Worm (Caenorhabditis elegans) whole organism, L4 larva: ENCODE data around the gene gop-1.

ENCODE experiments used
- F49E8.2 ChIP-seq: sonication (generic microtip); optimal IDR thresholded peaks from 2 replicates; lab custom pipeline; 2016; ENCODE audit warnings: missing compliant biosample characterization, mild to moderate bottlenecking, missing genetic modification characterization, borderline replicate concordance
- R02D3.7 ChIP-seq: fragments of 150-350 bp; sonication (generic microtip); optimal IDR thresholded peaks from 3 replicates; lab custom pipeline; 2014; ENCODE audit warnings: missing biosample characterization, missing genetic modification characterization
- ama-1 ChIP-seq: fragments of 150-350 bp; optimal IDR thresholded peaks from 2 replicates; lab custom pipeline; 2014; ENCODE audit warnings: inconsistent platforms, mixed read lengths
- ceh-32 ChIP-seq: sonication (generic microtip); optimal IDR thresholded peaks from 2 replicates; lab custom pipeline; 2016; ENCODE audit warnings: mild to moderate bottlenecking, missing genetic modification characterization, missing compliant biosample characterization; ENCODE audit not compliant: poor library complexity
- ceh-44 ChIP-seq: fragments of 200-800 bp; sonication (Bioruptor generic); IDR thresholded peaks from 2 replicates; pipeline ENCODE4 v1.3.6; 2022; ENCODE audit warnings: missing genetic modification reagents, missing genetic modification characterization, missing compliant biosample characterization
- ceh-62 ChIP-seq: sonication (generic microtip); optimal IDR thresholded peaks from 2 replicates; lab custom pipeline; 2017; ENCODE audit warnings: missing biosample characterization, missing genetic modification characterization
- ces-1 ChIP-seq: fragments of 150-350 bp; sonication (generic microtip); optimal IDR thresholded peaks from 4 replicates; lab custom pipeline; 2014; ENCODE audit warnings: missing biosample characterization, missing genetic modification reagents, missing genetic modification characterization
- cey-2 ChIP-seq: sonication (generic microtip); optimal IDR thresholded peaks from 3 replicates; lab custom pipeline; 2017; ENCODE audit warnings: missing genetic modification characterization, mild to moderate bottlenecking, missing compliant biosample characterization, antibody characterized with exemption, borderline replicate concordance; ENCODE audit not compliant: insufficient read depth
- ctbp-1 ChIP-seq: fragments of 200-800 bp; sonication (Bioruptor generic); IDR thresholded peaks from 2 replicates; pipeline ENCODE4 v1.3.6; 2022; ENCODE audit warnings: missing genetic modification reagents, missing genetic modification characterization, missing compliant biosample characterization
- daf-12 ChIP-seq: fragments of 150-350 bp; optimal IDR thresholded peaks from 2 replicates; lab custom pipeline; 2014; ENCODE audit warnings: missing biosample characterization, missing genetic modification reagents, missing genetic modification characterization
- daf-8 ChIP-seq: fragments of 200-800 bp; sonication (Bioruptor generic); IDR thresholded peaks from 2 replicates; pipeline ENCODE4 v1.3.6; 2022; ENCODE audit warnings: missing genetic modification characterization, missing compliant biosample characterization
- dmd-8 ChIP-seq: fragments of 200-800 bp; sonication (Bioruptor generic); IDR thresholded peaks from 2 replicates; pipeline ENCODE4 v1.3.6; 2022; ENCODE audit warnings: missing genetic modification characterization, missing compliant biosample characterization
- egl-27 ChIP-seq: sonication (generic microtip); optimal IDR thresholded peaks from 3 replicates; lab custom pipeline; 2017; ENCODE audit warnings: missing biosample characterization, missing genetic modification reagents, missing genetic modification characterization
- fos-1 ChIP-seq: fragments of 150-350 bp; optimal IDR thresholded peaks from 2 replicates; lab custom pipeline; 2014; ENCODE audit warnings: missing biosample characterization, missing genetic modification characterization
- gei-8 ChIP-seq: fragments of 200-800 bp; sonication (Bioruptor generic); optimal IDR thresholded peaks from 2 replicates; lab custom pipeline; 2018; ENCODE audit warnings: mild to moderate bottlenecking, missing genetic modification characterization, missing compliant biosample characterization
- hlh-11 ChIP-seq: fragments of 200-800 bp; sonication (Bioruptor generic); optimal IDR thresholded peaks from 2 replicates; lab custom pipeline; 2018; ENCODE audit warnings: mild to moderate bottlenecking, missing genetic modification characterization, missing compliant biosample characterization
- lin-38 ChIP-seq: fragments of 200-800 bp; sonication (Bioruptor generic); IDR thresholded peaks from 2 replicates; pipeline ENCODE4 v1.3.6; 2022; ENCODE audit warnings: missing genetic modification reagents, missing genetic modification characterization, missing compliant biosample characterization
- madf-5 ChIP-seq, 2 experiments: fragments of 200-800 bp; sonication (Bioruptor generic); IDR thresholded peaks; 2 replicates each; pipeline ENCODE4 v1.3.6; 2022; ENCODE audit warnings: missing compliant biosample characterization in 2 of 2, missing genetic modification characterization in 2 of 2
- madf-9 ChIP-seq: fragments of 200-800 bp; sonication (Bioruptor generic); conservative IDR thresholded peaks from 2 replicates; pipeline ENCODE4 v1.3.6; 2022; ENCODE audit warnings: missing genetic modification reagents, missing genetic modification characterization, missing compliant biosample characterization
- mep-1 ChIP-seq: fragments of 150-350 bp; sonication (generic microtip); optimal IDR thresholded peaks from 3 replicates; lab custom pipeline; 2014; ENCODE audit warnings: missing biosample characterization, missing genetic modification characterization
- nhr-10 ChIP-seq: fragments of 150-350 bp; optimal IDR thresholded peaks from 2 replicates; lab custom pipeline; 2014; ENCODE audit warnings: missing biosample characterization, missing genetic modification characterization
- nhr-28 ChIP-seq: fragments of 150-350 bp; optimal IDR thresholded peaks from 2 replicates; lab custom pipeline; 2014; ENCODE audit warnings: missing biosample characterization, missing genetic modification characterization
- pha-4 ChIP-seq, 2 experiments: fragments of 150-350 bp in 1 of 2; fragments of 200-800 bp in 1 of 2; sonication (Bioruptor generic) in 1 of 2; IDR thresholded peaks in 1 of 2; optimal IDR thresholded peaks in 1 of 2; 2 replicates each; pipeline versions ENCODE4 v1.3.6 to Lab custom; 2014 to 2022; ENCODE audit warnings: missing genetic modification characterization in 2 of 2, missing genetic modification reagents in 2 of 2, missing biosample characterization in 1 of 2, missing compliant biosample characterization in 1 of 2
- php-3 ChIP-seq: fragments of 200-800 bp; sonication (Bioruptor generic); IDR thresholded peaks from 2 replicates; pipeline ENCODE4 v1.3.6; 2022; ENCODE audit warnings: missing genetic modification reagents, missing genetic modification characterization, missing compliant biosample characterization
- saeg-2 ChIP-seq: fragments of 200-800 bp; sonication (Bioruptor generic); IDR thresholded peaks from 2 replicates; pipeline ENCODE4 v1.3.6; 2022; ENCODE audit warnings: missing genetic modification reagents, missing genetic modification characterization, missing compliant biosample characterization
- snpc-1.2 ChIP-seq: fragments of 200-800 bp; sonication (Bioruptor generic); IDR thresholded peaks from 2 replicates; pipeline ENCODE4 v1.3.6; 2022; ENCODE audit warnings: missing genetic modification reagents, missing genetic modification characterization, missing compliant biosample characterization
- spr-1 ChIP-seq: sonication (generic microtip); optimal IDR thresholded peaks from 2 replicates; lab custom pipeline; 2016; ENCODE audit warnings: mild to moderate bottlenecking, missing genetic modification characterization, missing compliant biosample characterization
- spr-3 ChIP-seq: fragments of 200-800 bp; sonication (Bioruptor generic); optimal IDR thresholded peaks from 2 replicates; lab custom pipeline; 2018; ENCODE audit warnings: mild to moderate bottlenecking, missing genetic modification characterization, missing compliant biosample characterization
- unc-130 ChIP-seq: sonication (generic microtip); optimal IDR thresholded peaks from 2 replicates; lab custom pipeline; 2016; ENCODE audit warnings: missing genetic modification reagents, missing genetic modification characterization, missing compliant biosample characterization
- unc-39 ChIP-seq: sonication (generic microtip); optimal IDR thresholded peaks from 2 replicates; lab custom pipeline; 2017; ENCODE audit warnings: missing biosample characterization, missing genetic modification characterization
- unc-62 ChIP-seq, 3 experiments: fragments of 150-350 bp in 1 of 3; sonication (generic microtip); optimal IDR thresholded peaks in 2 of 3; peaks in 1 of 3; 1 replicate in 1 of 3; 2 replicates in 2 of 3; lab custom pipeline; 2014 to 2017; ENCODE audit warnings: missing biosample characterization in 3 of 3, missing genetic modification characterization in 3 of 3, missing genetic modification reagents in 3 of 3, missing genotype in 1 of 3
- zfp-2 ChIP-seq: sonication (generic microtip); optimal IDR thresholded peaks from 2 replicates; lab custom pipeline; 2016; ENCODE audit warnings: mild to moderate bottlenecking, missing genetic modification characterization, missing compliant biosample characterization
- zip-11 ChIP-seq: fragments of 200-800 bp; sonication (Bioruptor generic); IDR thresholded peaks from 2 replicates; pipeline ENCODE4 v1.3.6; 2022; ENCODE audit warnings: missing genetic modification characterization, missing compliant biosample characterization

The gop-1 gene

ce11 chrIII:5236104-5236503, 18.1 kb upstream of the gop-1 start, which contains the start of gene prx-10:
Gene prx-10, plus strand, starts transcription at chrIII:5236404.
- TF ChIP-seq unc-130 = no peak
- peak; percentile 79 for TF ChIP-seq nhr-28

ce11 chrIII:5241854-5242253, 12.4 kb upstream of the gop-1 start:
- no peak for TF ChIP-seq saeg-2 (GFP tag; lab: Robert Waterston, UW)
- no peak for TF ChIP-seq zip-11 (GFP tag; lab: Robert Waterston, UW)
- TF ChIP-seq nhr-10 = no peak
- TF ChIP-seq cey-2 (tag; lab: Kevin White, UChicago) = no peak
- no peak for TF ChIP-seq ctbp-1 (GFP tag; lab: Robert Waterston, UW)
- no peak for TF ChIP-seq dmd-8
- TF ChIP-seq unc-62 (GFP tag; optimal IDR thresholded peaks at IDR 0.05 in 1 of 2; lab: Kevin White, UChicago) = no peak
- no peak for TF ChIP-seq unc-62 (tag; optimal IDR thresholded peaks at IDR 0.05; lab: Kevin White, UChicago)
- TF ChIP-seq fos-1 (tag; lab: Kevin White, UChicago) = no peak
- no peak for TF ChIP-seq mep-1 (tag; lab: Kevin White, UChicago)
- TF ChIP-seq madf-5 (GFP tag; IDR thresholded peaks at IDR 0.05; lab: Robert Waterston, UW) = no peak
- TF ChIP-seq madf-9 (GFP tag; lab: Robert Waterston, UW) = no peak
- TF ChIP-seq lin-38 (GFP tag; lab: Robert Waterston, UW) = no peak
- no peak for TF ChIP-seq gei-8 (GFP tag; lab: Kevin White, UChicago)
- TF ChIP-seq zfp-2 (tag; lab: Kevin White, UChicago) = no peak
- no peak for TF ChIP-seq ces-1 (GFP tag; lab: Kevin White, UChicago)
- no peak for TF ChIP-seq ceh-44 (GFP tag; lab: Robert Waterston, UW)
- TF ChIP-seq, all 104 proteins: peak for 0

DNA sequence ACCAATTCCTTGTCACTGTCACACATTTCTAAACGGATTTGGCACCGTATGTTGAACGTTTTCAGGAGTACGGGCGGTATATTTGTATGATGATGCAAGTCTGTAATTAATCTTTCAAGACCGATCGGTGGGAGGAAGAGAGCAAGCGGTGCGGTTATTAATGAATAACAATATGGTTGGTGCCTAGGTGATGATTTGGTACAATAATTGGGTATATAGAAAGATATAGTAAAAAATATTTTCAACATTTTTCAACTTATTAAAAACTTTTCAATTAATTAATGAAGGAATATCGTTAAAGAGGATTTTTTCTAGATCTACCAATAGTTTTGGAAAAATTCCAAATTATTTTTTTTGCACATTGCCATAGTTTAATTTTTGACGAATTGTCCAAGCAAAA, 9.7 kb upstream of the gop-1 start, which contains the start of gene cnd-1:
cnd-1 (minus strand) TSS at position 101 of the 400 bp plus-strand sequence.
- no peak for TF ChIP-seq daf-8 (GFP tag; lab: Robert Waterston, UW)
- TF ChIP-seq unc-62 (GFP tag; optimal IDR thresholded peaks at IDR 0.05 in 1 of 2; lab: Kevin White, UChicago) = peak in 1 of 2 experiments; percentile 58
- TF ChIP-seq unc-62 (tag; optimal IDR thresholded peaks at IDR 0.05; lab: Kevin White, UChicago) = no peak

- TF ChIP-seq mep-1 (tag; lab: Kevin White, UChicago) (no peak), snpc-1.2 (no peak), ama-1 (no peak), nhr-10 (no peak), saeg-2 (GFP tag; lab: Robert Waterston, UW) (no peak), R02D3.7 (no peak), unc-39 (no peak), daf-12 (tag; lab: Kevin White, UChicago) (no peak), hlh-11 (tag; lab: Kevin White, UChicago) (no peak), php-3 (GFP tag; lab: Robert Waterston, UW) (no peak), daf-8 (GFP tag; lab: Robert Waterston, UW) (no peak), pha-4 (GFP tag; IDR thresholded peaks at IDR 0.05; lab: Robert Waterston, UW) (no peak), pha-4 (tag; optimal IDR thresholded peaks at IDR 0.05; lab: Kevin White, UChicago) (no peak), spr-3 (GFP tag; lab: Kevin White, UChicago) (no peak), ceh-32 (tag; lab: Kevin White, UChicago) (no peak), spr-1 (tag; lab: Kevin White, UChicago) (no peak), ceh-62 (tag; lab: Kevin White, UChicago) (no peak), egl-27 (tag; lab: Kevin White, UChicago) (no peak)
Observed at ce11 chrIII:5245067-5245466, 9.2 kb upstream of the gop-1 start.

DNA sequence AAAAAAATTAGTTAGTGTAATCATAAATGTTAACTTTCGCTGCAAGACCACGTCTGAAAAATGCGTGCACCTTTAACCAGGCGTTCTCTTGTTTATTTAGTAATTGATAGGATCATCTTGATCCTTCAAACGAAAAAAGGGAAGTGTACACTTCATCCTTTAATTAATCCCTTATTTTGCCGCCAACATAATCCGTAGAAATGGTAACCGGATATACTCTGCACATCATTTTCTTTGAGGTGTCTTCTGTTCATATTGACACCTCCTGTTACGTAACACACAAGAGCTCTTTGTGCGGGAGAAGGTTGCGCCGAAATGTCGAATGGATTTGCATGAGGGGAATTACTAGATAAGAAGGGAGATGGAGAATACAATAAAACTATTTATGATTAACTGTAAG, 5.5 kb upstream of the gop-1 start:
- peak in 1 of 2 experiments; percentile 8 for TF ChIP-seq unc-62 (GFP tag; optimal IDR thresholded peaks at IDR 0.05 in 1 of 2; lab: Kevin White, UChicago)
- no peak for TF ChIP-seq unc-62 (tag; optimal IDR thresholded peaks at IDR 0.05; lab: Kevin White, UChicago)
- TF ChIP-seq F49E8.2 = no peak
